Fruit fly (Drosophila melanogaster) whole organism, wandering third instar larva: ENCODE results near the gene CG33635.
A peak's percentile ranks its signal among the peaks of the same experiment; 100 is the strongest.

ENCODE experiments used
- Abd-B ChIP-seq: fragments of >200 bp; optimal IDR thresholded peaks from 2 replicates; lab custom pipeline; 2017; ENCODE audit warnings: missing biosample characterization, missing genetic modification characterization
- CG32264 ChIP-seq: fragments of 200-800 bp; sonication (Bioruptor generic); optimal IDR thresholded peaks from 2 replicates; lab custom pipeline; 2016; ENCODE audit warnings: missing biosample characterization, missing genetic modification characterization
- CG9705 ChIP-seq: fragments of 200-800 bp; sonication (Bioruptor generic); optimal IDR thresholded peaks from 2 replicates; lab custom pipeline; 2018; ENCODE audit warnings: missing biosample characterization, mild to moderate bottlenecking, missing genetic modification characterization
- CrebA ChIP-seq: fragments of 200-800 bp; sonication (Bioruptor generic); optimal IDR thresholded peaks from 2 replicates; lab custom pipeline; 2016; ENCODE audit warnings: missing biosample characterization, mild to moderate bottlenecking, missing genetic modification characterization, borderline replicate concordance
- Dfd ChIP-seq: fragments of >200 bp; optimal IDR thresholded peaks from 2 replicates; lab custom pipeline; 2017; ENCODE audit warnings: missing biosample characterization, missing genetic modification characterization
- Dif ChIP-seq: fragments of 200-275, 200-300 bp; sonication (Bioruptor generic); optimal IDR thresholded peaks from 2 replicates; lab custom pipeline; 2018; ENCODE audit warnings: missing biosample characterization, missing genetic modification characterization; ENCODE audit not compliant: partially characterized antibody
- GATAd ChIP-seq: sonication (Bioruptor generic); optimal IDR thresholded peaks from 2 replicates; lab custom pipeline; 2016; ENCODE audit warnings: missing biosample characterization, missing genetic modification characterization
- HLH106 ChIP-seq: fragments of 200-800 bp; optimal IDR thresholded peaks from 3 replicates; lab custom pipeline; 2019; ENCODE audit warnings: missing biosample characterization, mild to moderate bottlenecking, missing genetic modification characterization, moderate library complexity
- Hnf4 ChIP-seq: fragments of 200-800 bp; sonication (Bioruptor generic); optimal IDR thresholded peaks from 2 replicates; lab custom pipeline; 2016; ENCODE audit warnings: missing biosample characterization, mild to moderate bottlenecking, missing genetic modification characterization
- Hr78 ChIP-seq: fragments of >200 bp; optimal IDR thresholded peaks from 2 replicates; lab custom pipeline; 2017; ENCODE audit warnings: missing biosample characterization, missing genetic modification characterization
- Hr83 ChIP-seq: fragments of 200-300 bp; sonication (Bioruptor generic); optimal IDR thresholded peaks from 2 replicates; lab custom pipeline; 2016; ENCODE audit warnings: missing biosample characterization, mild to moderate bottlenecking, missing genetic modification characterization, moderate library complexity; ENCODE audit not compliant: poor library complexity, severe bottlenecking
- Jra ChIP-seq: sonication (Bioruptor generic); optimal IDR thresholded peaks from 2 replicates; lab custom pipeline; 2016; ENCODE audit warnings: missing biosample characterization, missing genetic modification characterization
- Mio ChIP-seq: sonication (Bioruptor generic); optimal IDR thresholded peaks from 2 replicates; lab custom pipeline; 2016; ENCODE audit warnings: missing biosample characterization, missing genetic modification characterization
- Myc ChIP-seq: fragments of >200 bp; optimal IDR thresholded peaks from 2 replicates; lab custom pipeline; 2017
- N ChIP-seq: fragments of >200 bp; optimal IDR thresholded peaks from 2 replicates; lab custom pipeline; 2018; ENCODE audit warnings: missing biosample characterization, missing external identifiers, missing genetic modification characterization
- OdsH ChIP-seq: fragments of 200-800 bp; sonication (Bioruptor generic); optimal IDR thresholded peaks from 2 replicates; lab custom pipeline; 2016; ENCODE audit warnings: missing biosample characterization, mild to moderate bottlenecking, missing genetic modification characterization
- Rel ChIP-seq, 2 experiments: fragments of 200-800 bp; sonication (Bioruptor generic) in 1 of 2; optimal IDR thresholded peaks; 2 replicates in 1 of 2; 3 replicates in 1 of 2; lab custom pipeline; 2016 to 2019; ENCODE audit warnings: mild to moderate bottlenecking in 2 of 2, missing biosample characterization in 2 of 2, missing genetic modification characterization in 2 of 2, moderate library complexity in 1 of 2
- Sp1 ChIP-seq: fragments of 200-800 bp; sonication (Bioruptor generic); optimal IDR thresholded peaks from 3 replicates; lab custom pipeline; 2019; ENCODE audit warnings: missing biosample characterization, mild to moderate bottlenecking, missing genetic modification characterization, moderate library complexity
- Vsx2 ChIP-seq: fragments of 200-300, 225-300 bp; sonication (Bioruptor generic); optimal IDR thresholded peaks from 2 replicates; lab custom pipeline; 2018; ENCODE audit warnings: missing biosample characterization, missing genetic modification characterization; ENCODE audit not compliant: partially characterized antibody
- br ChIP-seq: fragments of 200-800 bp; sonication (Bioruptor generic); optimal IDR thresholded peaks from 2 replicates; lab custom pipeline; 2016; ENCODE audit warnings: missing biosample characterization, missing genetic modification characterization
- brk ChIP-seq: fragments of 200-800 bp; sonication (Bioruptor generic); optimal IDR thresholded peaks from 2 replicates; lab custom pipeline; 2016; ENCODE audit warnings: missing biosample characterization, mild to moderate bottlenecking, missing genetic modification characterization
- dl ChIP-seq, 2 experiments: fragments of 175-275, 200-275 bp in 1 of 2; fragments of 200-275 bp in 1 of 2; sonication (Bioruptor generic); optimal IDR thresholded peaks; lab custom pipeline; 2018; ENCODE audit warnings: mild to moderate bottlenecking in 2 of 2, missing biosample characterization in 2 of 2, missing genetic modification characterization in 2 of 2, moderate library complexity in 2 of 2; ENCODE audit not compliant: partially characterized antibody in 2 of 2, insufficient read depth in 1 of 2
- dmrt93B ChIP-seq: fragments of 200-800 bp; sonication (Bioruptor generic); optimal IDR thresholded peaks from 2 replicates; lab custom pipeline; 2018; ENCODE audit warnings: missing biosample characterization, mild to moderate bottlenecking, missing genetic modification characterization
- dsf ChIP-seq: sonication (Bioruptor generic); optimal IDR thresholded peaks from 2 replicates; lab custom pipeline; 2016; ENCODE audit warnings: missing biosample characterization, missing genetic modification characterization, borderline replicate concordance
- ey ChIP-seq: fragments of 200-800 bp; sonication (Bioruptor generic); optimal IDR thresholded peaks from 2 replicates; lab custom pipeline; 2016; ENCODE audit warnings: missing biosample characterization, missing genetic modification characterization
- foxo ChIP-seq, 2 experiments: fragments of 200-800 bp; sonication (Bioruptor generic); optimal IDR thresholded peaks; 2 replicates in 1 of 2; 3 replicates in 1 of 2; lab custom pipeline; 2016 to 2017; ENCODE audit warnings: missing biosample characterization in 2 of 2, missing genetic modification characterization in 2 of 2
- fru ChIP-seq: fragments of 200-800 bp; sonication (Bioruptor generic); optimal IDR thresholded peaks from 3 replicates; lab custom pipeline; 2016; ENCODE audit warnings: missing biosample characterization, mild to moderate bottlenecking, missing genetic modification characterization
- h ChIP-seq: fragments of 200-800 bp; sonication (Bioruptor generic); optimal IDR thresholded peaks from 3 replicates; lab custom pipeline; 2016; ENCODE audit warnings: missing biosample characterization, mild to moderate bottlenecking, missing genetic modification characterization
- jim ChIP-seq: fragments of 175-275, 200-325 bp; sonication (Bioruptor generic); optimal IDR thresholded peaks from 2 replicates; lab custom pipeline; 2016; ENCODE audit warnings: missing biosample characterization, mild to moderate bottlenecking, missing genetic modification characterization
- lola ChIP-seq: fragments of >200 bp; optimal IDR thresholded peaks from 2 replicates; lab custom pipeline; 2017; ENCODE audit warnings: missing biosample characterization, missing genetic modification characterization
- pan ChIP-seq: fragments of >200 bp; optimal IDR thresholded peaks from 2 replicates; lab custom pipeline; 2017
- psq ChIP-seq: fragments of 200-800 bp; sonication (Bioruptor generic); optimal IDR thresholded peaks from 3 replicates; lab custom pipeline; 2017; ENCODE audit warnings: missing biosample characterization, mild to moderate bottlenecking, missing genetic modification characterization, moderate library complexity
- rgr ChIP-seq: fragments of 200-800 bp; sonication (Bioruptor generic); optimal IDR thresholded peaks from 3 replicates; lab custom pipeline; 2016; ENCODE audit warnings: missing biosample characterization, mild to moderate bottlenecking, missing genetic modification characterization
- sage ChIP-seq: fragments of 200-800 bp; sonication (Bioruptor generic); optimal IDR thresholded peaks from 2 replicates; lab custom pipeline; 2016; ENCODE audit warnings: missing biosample characterization, mild to moderate bottlenecking, missing genetic modification characterization
- sv ChIP-seq: fragments of 200-800 bp; sonication (Bioruptor generic); optimal IDR thresholded peaks from 3 replicates; lab custom pipeline; 2016; ENCODE audit warnings: missing biosample characterization, missing genetic modification characterization
- tai ChIP-seq: sonication (Bioruptor generic); optimal IDR thresholded peaks from 2 replicates; lab custom pipeline; 2016; ENCODE audit warnings: missing biosample characterization, missing genetic modification characterization
- usp ChIP-seq: fragments of >200 bp; optimal IDR thresholded peaks from 2 replicates; lab custom pipeline; 2017; ENCODE audit warnings: missing biosample characterization, missing genetic modification characterization
- woc ChIP-seq: sonication (Bioruptor generic); optimal IDR thresholded peaks from 2 replicates; lab custom pipeline; 2016; ENCODE audit warnings: missing biosample characterization, mild to moderate bottlenecking, missing genetic modification characterization

CG33635 gene

dm6 chr2L:206556-206955 lies 48.1 kb upstream of the CG33635 start:
- no peak for TF ChIP-seq Vsx2
- TF ChIP-seq sage (GFP tag; lab: Kevin White, UChicago), result no peak
- TF ChIP-seq dsf (GFP tag; lab: Kevin White, UChicago), result no peak
- TF ChIP-seq HLH106 (tag; lab: Kevin White, UChicago), result no peak
- TF ChIP-seq foxo (GFP tag; optimal IDR thresholded peaks at IDR 0.05; lab: Kevin White, UChicago), result no peak
- TF ChIP-seq tai (GFP tag; lab: Kevin White, UChicago), result no peak
- no peak for TF ChIP-seq GATAd (GFP tag; lab: Kevin White, UChicago)
- TF ChIP-seq psq (GFP tag; lab: Kevin White, UChicago), result no peak
- no peak for TF ChIP-seq dmrt93B
- TF ChIP-seq Sp1 (GFP tag; lab: Kevin White, UChicago), result no peak
- TF ChIP-seq sv (GFP tag; lab: Kevin White, UChicago), result no peak
- no peak for TF ChIP-seq h (GFP tag; lab: Kevin White, UChicago)
- TF ChIP-seq usp (GFP tag; lab: Kevin White, UChicago), result no peak

DNA sequence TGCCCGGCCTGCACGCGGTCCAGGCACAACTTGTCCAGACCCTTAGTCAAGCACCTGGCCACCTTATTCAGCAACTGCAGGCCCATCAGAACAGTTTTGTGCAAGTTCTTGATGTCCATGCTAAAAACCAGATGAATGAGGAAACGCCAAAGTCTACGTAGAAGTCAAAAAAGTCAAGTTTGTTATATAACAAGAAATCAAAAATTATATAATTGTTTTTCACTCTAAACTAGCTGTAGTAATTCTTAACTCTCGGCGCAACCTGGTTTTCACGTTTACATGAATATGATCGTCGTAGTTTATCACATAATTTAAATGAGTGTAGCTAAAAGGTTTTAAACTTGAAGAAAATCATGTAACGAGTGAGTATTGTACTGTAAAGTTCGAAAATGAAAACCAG lies 46.1 kb upstream of the CG33635 start:
- TF ChIP-seq Hnf4 (GFP tag; lab: Kevin White, UChicago) (no peak), Dif (GFP tag; lab: Kevin White, UChicago) (no peak), rgr (GFP tag; lab: Kevin White, UChicago) (no peak), dmrt93B (no peak), CG9705 (no peak), Dfd (GFP tag; lab: Kevin White, UChicago) (no peak), Myc (lab: Kevin White, UChicago) (no peak), Mio (no peak), fru (GFP tag; lab: Kevin White, UChicago) (no peak), Sp1 (GFP tag; lab: Kevin White, UChicago) (no peak), pan (lab: Kevin White, UChicago) (no peak), dl (GFP tag; optimal IDR thresholded peaks at IDR 0.05; lab: Kevin White, UChicago; ENCODE audit: insufficient read depth in 1 of 2, partially characterized antibody in 2 of 2) (no peak), OdsH (GFP tag; lab: Kevin White, UChicago) (no peak), psq (GFP tag; lab: Kevin White, UChicago) (no peak), brk (GFP tag; lab: Kevin White, UChicago) (no peak), N (GFP tag; lab: Kevin White, UChicago) (no peak), jim (GFP tag; lab: Kevin White, UChicago) (no peak), Abd-B (GFP tag; lab: Kevin White, UChicago) (no peak)

- TF ChIP-seq brk (GFP tag; lab: Kevin White, UChicago) (no peak), Rel (GFP tag; optimal IDR thresholded peaks at IDR 0.05; lab: Kevin White, UChicago) (no peak), Rel (tag; optimal IDR thresholded peaks at IDR 0.05; lab: Kevin White, UChicago) (peak; percentile 53), N (GFP tag; lab: Kevin White, UChicago) (no peak), Sp1 (GFP tag; lab: Kevin White, UChicago) (no peak), Hr83 (GFP tag; lab: Kevin White, UChicago) (peak; percentile 48), dmrt93B (no peak), Hnf4 (GFP tag; lab: Kevin White, UChicago) (no peak), psq (GFP tag; lab: Kevin White, UChicago) (peak; percentile 41), Abd-B (GFP tag; lab: Kevin White, UChicago) (no peak), tai (GFP tag; lab: Kevin White, UChicago) (no peak), br (GFP tag; lab: Kevin White, UChicago) (no peak), rgr (GFP tag; lab: Kevin White, UChicago) (no peak), sage (GFP tag; lab: Kevin White, UChicago) (no peak), sv (GFP tag; lab: Kevin White, UChicago) (peak; percentile 33), ey (GFP tag; lab: Kevin White, UChicago) (no peak), Mio (no peak), Dif (GFP tag; lab: Kevin White, UChicago) (no peak), dl (GFP tag; optimal IDR thresholded peaks at IDR 0.05; lab: Kevin White, UChicago; ENCODE audit: insufficient read depth in 1 of 2, partially characterized antibody in 2 of 2) (no peak), woc (GFP tag; lab: Kevin White, UChicago) (no peak), fru (GFP tag; lab: Kevin White, UChicago) (no peak), h (GFP tag; lab: Kevin White, UChicago) (no peak), dsf (GFP tag; lab: Kevin White, UChicago) (no peak), usp (GFP tag; lab: Kevin White, UChicago) (no peak), pan (lab: Kevin White, UChicago) (no peak), jim (GFP tag; lab: Kevin White, UChicago) (no peak), Hr78 (GFP tag; lab: Kevin White, UChicago) (no peak), lola (GFP tag; lab: Kevin White, UChicago) (no peak), CG32264 (GFP tag; lab: Kevin White, UChicago) (no peak), CrebA (GFP tag; lab: Kevin White, UChicago) (no peak), OdsH (GFP tag; lab: Kevin White, UChicago) (peak; percentile 57), GATAd (GFP tag; lab: Kevin White, UChicago) (no peak), Myc (lab: Kevin White, UChicago) (no peak), Vsx2 (no peak), HLH106 (tag; lab: Kevin White, UChicago) (peak; percentile 48), Dfd (GFP tag; lab: Kevin White, UChicago) (no peak), foxo (GFP tag; optimal IDR thresholded peaks at IDR 0.05; lab: Kevin White, UChicago) (peak in 1 of 2 experiments; percentile 63), CG9705 (peak; percentile 37), Jra (GFP tag; lab: Kevin White, UChicago) (peak; percentile 34)
Observed at dm6 chr2L:203529-204127, 45.2 kb upstream of the CG33635 start, which contains the start of gene mRpL10. Gene mRpL10, plus strand, starts transcription at chr2L:203779.
